Worm (Caenorhabditis elegans): ENCODE measurements around the gene F59E12.15.

- TF ChIP-seq snpc-4 (tag; optimal IDR thresholded peaks at IDR 0.05), result no peak
- peak; percentile 96 for TF ChIP-seq ceh-39 (tag; optimal IDR thresholded peaks at IDR 0.05)
- no peak for TF ChIP-seq ztf-11 (tag; optimal IDR thresholded peaks at IDR 0.05)
- TF ChIP-seq unc-39 (tag; optimal IDR thresholded peaks at IDR 0.05), result no peak
- peak; percentile 1 for TF ChIP-seq unc-62 (GFP tag; optimal IDR thresholded peaks at IDR 0.05)
These were observed 21.2 kb upstream of the F59E12.15 start, which contains the start of the genes sam-4, F59E12.17 and zyg-1 for ce11 chrII:5649236-5650004.
